Fruit fly (Drosophila melanogaster) whole organism, wandering third instar larva: ENCODE data around the gene CG5521.

Source experiments
- CG32264 ChIP-seq: fragments of 200-800 bp; sonication (Bioruptor generic); optimal IDR thresholded peaks from 2 replicates; lab custom pipeline; 2016; ENCODE audit warnings: missing biosample characterization, missing genetic modification characterization
- Dfd ChIP-seq: fragments of >200 bp; optimal IDR thresholded peaks from 2 replicates; lab custom pipeline; 2017; ENCODE audit warnings: missing biosample characterization, missing genetic modification characterization
- Dif ChIP-seq: fragments of 200-275, 200-300 bp; sonication (Bioruptor generic); optimal IDR thresholded peaks from 2 replicates; lab custom pipeline; 2018; ENCODE audit warnings: missing biosample characterization, missing genetic modification characterization; ENCODE audit not compliant: partially characterized antibody
- HLH106 ChIP-seq: fragments of 200-800 bp; optimal IDR thresholded peaks from 3 replicates; lab custom pipeline; 2019; ENCODE audit warnings: missing biosample characterization, mild to moderate bottlenecking, missing genetic modification characterization, moderate library complexity
- Hr78 ChIP-seq: fragments of >200 bp; optimal IDR thresholded peaks from 2 replicates; lab custom pipeline; 2017; ENCODE audit warnings: missing biosample characterization, missing genetic modification characterization
- OdsH ChIP-seq: fragments of 200-800 bp; sonication (Bioruptor generic); optimal IDR thresholded peaks from 2 replicates; lab custom pipeline; 2016; ENCODE audit warnings: missing biosample characterization, mild to moderate bottlenecking, missing genetic modification characterization
- Sp1 ChIP-seq: fragments of 200-800 bp; sonication (Bioruptor generic); optimal IDR thresholded peaks from 3 replicates; lab custom pipeline; 2019; ENCODE audit warnings: missing biosample characterization, mild to moderate bottlenecking, missing genetic modification characterization, moderate library complexity
- br ChIP-seq: fragments of 200-800 bp; sonication (Bioruptor generic); optimal IDR thresholded peaks from 2 replicates; lab custom pipeline; 2016; ENCODE audit warnings: missing biosample characterization, missing genetic modification characterization
- fru ChIP-seq: fragments of 200-800 bp; sonication (Bioruptor generic); optimal IDR thresholded peaks from 3 replicates; lab custom pipeline; 2016; ENCODE audit warnings: missing biosample characterization, mild to moderate bottlenecking, missing genetic modification characterization
- h ChIP-seq: fragments of 200-800 bp; sonication (Bioruptor generic); optimal IDR thresholded peaks from 3 replicates; lab custom pipeline; 2016; ENCODE audit warnings: missing biosample characterization, mild to moderate bottlenecking, missing genetic modification characterization
- lola ChIP-seq: fragments of >200 bp; optimal IDR thresholded peaks from 2 replicates; lab custom pipeline; 2017; ENCODE audit warnings: missing biosample characterization, missing genetic modification characterization
- pan ChIP-seq: fragments of >200 bp; optimal IDR thresholded peaks from 2 replicates; lab custom pipeline; 2017
- psq ChIP-seq: fragments of 200-800 bp; sonication (Bioruptor generic); optimal IDR thresholded peaks from 3 replicates; lab custom pipeline; 2017; ENCODE audit warnings: missing biosample characterization, mild to moderate bottlenecking, missing genetic modification characterization, moderate library complexity
- usp ChIP-seq: fragments of >200 bp; optimal IDR thresholded peaks from 2 replicates; lab custom pipeline; 2017; ENCODE audit warnings: missing biosample characterization, missing genetic modification characterization

- TF ChIP-seq fru: no peak
- no peak for TF ChIP-seq lola (GFP tag; lab: Kevin White, UChicago)
- TF ChIP-seq Hr78 (GFP tag; lab: Kevin White, UChicago): no peak
- TF ChIP-seq pan (lab: Kevin White, UChicago): no peak
- peak; percentile 46 for TF ChIP-seq HLH106
- TF ChIP-seq OdsH (GFP tag; lab: Kevin White, UChicago): peak; percentile 49
- no peak for TF ChIP-seq Dif (GFP tag; lab: Kevin White, UChicago)
- peak; percentile 57 for TF ChIP-seq Sp1
- peak; percentile 63 for TF ChIP-seq psq (GFP tag; lab: Kevin White, UChicago)
- TF ChIP-seq CG32264: no peak
- no peak for TF ChIP-seq Dfd (GFP tag; lab: Kevin White, UChicago)
- TF ChIP-seq h: no peak
- no peak for TF ChIP-seq usp
- TF ChIP-seq br (GFP tag; lab: Kevin White, UChicago): no peak
Observed at dm6 chr3R:26967587-26968312, 1.0 kb downstream of the CG5521 start.
